Worm (Caenorhabditis elegans) whole organism, mixed stage, embryonic: ENCODE measurements around the gene T22F3.7.

Experiments used
- elt-1 ChIP-seq: sonication (generic microtip); optimal IDR thresholded peaks from 2 replicates; lab custom pipeline; 2017; ENCODE audit warnings: missing genetic modification characterization, mild to moderate bottlenecking, missing compliant biosample characterization, antibody characterized with exemption, moderate library complexity, borderline replicate concordance; ENCODE audit not compliant: insufficient read depth
- nhr-12 ChIP-seq: fragments of 150-350 bp; optimal IDR thresholded peaks from 2 replicates; lab custom pipeline; 2014; ENCODE audit warnings: missing biosample characterization, missing genetic modification characterization
- snpc-4 ChIP-seq: fragments of 150-350 bp; optimal IDR thresholded peaks from 2 replicates; lab custom pipeline; 2014; ENCODE audit warnings: missing biosample characterization, missing genetic modification characterization
- ztf-11 ChIP-seq: fragments of 150-350 bp; optimal IDR thresholded peaks from 2 replicates; lab custom pipeline; 2014; ENCODE audit warnings: missing biosample characterization, missing genetic modification characterization

DNA sequence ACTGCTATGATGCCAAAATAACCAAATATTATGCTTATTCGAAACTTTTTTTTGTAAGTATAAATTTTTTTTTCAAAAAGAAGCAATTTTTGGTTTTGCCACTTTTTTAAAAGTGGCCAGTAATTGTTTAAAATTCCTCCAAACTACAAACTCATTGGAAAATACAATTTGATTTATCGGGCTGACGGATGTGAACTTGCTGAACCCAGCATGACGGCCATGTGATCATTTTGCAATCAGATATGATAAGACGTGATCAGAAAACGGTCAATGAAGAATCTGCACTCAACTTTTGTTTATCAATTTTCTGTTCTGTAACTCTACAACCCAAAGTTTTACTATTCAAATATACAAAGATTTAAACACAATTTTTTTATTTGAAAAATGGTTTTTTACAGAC lies 5.9 kb upstream of the T22F3.7 start:
- TF ChIP-seq snpc-4 (tag; lab: Kevin White, UChicago), result no peak
- TF ChIP-seq nhr-12 (tag; lab: Kevin White, UChicago), result no peak
- no peak for TF ChIP-seq ztf-11 (tag; lab: Kevin White, UChicago)
- no peak for TF ChIP-seq elt-1 (tag; lab: Kevin White, UChicago)
